Worm (Caenorhabditis elegans) whole organism, mixed stage, embryonic: ENCODE data around the gene R04D3.4.

Source experiments
- M03D4.4 ChIP-seq: sonication (generic microtip); optimal IDR thresholded peaks from 2 replicates; lab custom pipeline; 2017; ENCODE audit warnings: mild to moderate bottlenecking, missing genetic modification characterization, missing compliant biosample characterization
- blmp-1 ChIP-seq: fragments of 150-350 bp; optimal IDR thresholded peaks from 2 replicates; lab custom pipeline; 2014; ENCODE audit warnings: missing biosample characterization, missing genetic modification characterization
- drap-1 ChIP-seq: fragments of 200-800 bp; sonication (Bioruptor generic); optimal IDR thresholded peaks from 3 replicates; lab custom pipeline; 2018; ENCODE audit warnings: mild to moderate bottlenecking, missing genetic modification characterization, missing compliant biosample characterization
- elt-1 ChIP-seq: sonication (generic microtip); optimal IDR thresholded peaks from 2 replicates; lab custom pipeline; 2017; ENCODE audit warnings: missing genetic modification characterization, mild to moderate bottlenecking, missing compliant biosample characterization, antibody characterized with exemption, moderate library complexity, borderline replicate concordance; ENCODE audit not compliant: insufficient read depth
- elt-3 ChIP-seq: fragments of 150-350 bp; optimal IDR thresholded peaks from 2 replicates; lab custom pipeline; 2014; ENCODE audit warnings: missing biosample characterization, missing genetic modification characterization
- ham-2 ChIP-seq: fragments of 200-800 bp; sonication (Bioruptor generic); optimal IDR thresholded peaks from 2 replicates; lab custom pipeline; 2018; ENCODE audit warnings: mild to moderate bottlenecking, missing genetic modification characterization, missing compliant biosample characterization
- lin-13 ChIP-seq: fragments of 150-350 bp; optimal IDR thresholded peaks from 2 replicates; lab custom pipeline; 2014; ENCODE audit warnings: missing biosample characterization, missing genetic modification characterization
- lsy-2 ChIP-seq: fragments of 150-350 bp; optimal IDR thresholded peaks from 2 replicates; lab custom pipeline; 2014; ENCODE audit warnings: missing biosample characterization, missing genetic modification characterization
- mab-5 ChIP-seq: fragments of 150-350 bp; optimal IDR thresholded peaks from 2 replicates; lab custom pipeline; 2014; ENCODE audit warnings: missing biosample characterization, missing genetic modification characterization
- nhr-12 ChIP-seq: fragments of 150-350 bp; optimal IDR thresholded peaks from 2 replicates; lab custom pipeline; 2014; ENCODE audit warnings: missing biosample characterization, missing genetic modification characterization
- nhr-28 ChIP-seq: fragments of 150-350 bp; optimal IDR thresholded peaks from 2 replicates; lab custom pipeline; 2014; ENCODE audit warnings: missing biosample characterization, missing genetic modification characterization
- nhr-76 ChIP-seq: sonication (generic microtip); optimal IDR thresholded peaks from 2 replicates; lab custom pipeline; 2017; ENCODE audit warnings: missing biosample characterization, missing genetic modification characterization
- pha-4 ChIP-seq: fragments of 150-350 bp; optimal IDR thresholded peaks from 2 replicates; lab custom pipeline; 2018; ENCODE audit warnings: missing biosample characterization, missing genetic modification reagents, missing genetic modification characterization
- unc-62 ChIP-seq: fragments of 150-350 bp; optimal IDR thresholded peaks from 2 replicates; lab custom pipeline; 2014; ENCODE audit warnings: missing biosample characterization, missing genetic modification reagents, missing genetic modification characterization

ce11 chrX:13250163-13250562 is 38.5 kb downstream of the R04D3.4 start:
- TF ChIP-seq lsy-2 (tag; lab: Kevin White, UChicago) (no peak), M03D4.4 (tag; lab: Kevin White, UChicago) (no peak), nhr-76 (tag; lab: Kevin White, UChicago) (no peak), nhr-12 (no peak), pha-4 (tag; lab: Kevin White, UChicago) (no peak), unc-62 (no peak), nhr-28 (tag; lab: Kevin White, UChicago) (no peak), lin-13 (tag; lab: Kevin White, UChicago) (no peak), elt-3 (no peak), elt-1 (tag; lab: Kevin White, UChicago) (no peak), ham-2 (no peak), drap-1 (no peak), blmp-1 (tag; lab: Kevin White, UChicago) (no peak), mab-5 (tag; lab: Kevin White, UChicago) (no peak)
